Worm (Caenorhabditis elegans) whole organism, young adult: ENCODE data around the gene ZK596.3.
A peak's percentile ranks its signal among the peaks of the same experiment; 100 is the strongest.

Source experiments
- B0035.1 ChIP-seq: sonication (generic microtip); optimal IDR thresholded peaks from 2 replicates; lab custom pipeline; 2016; ENCODE audit warnings: missing genetic modification characterization, mild to moderate bottlenecking, missing compliant biosample characterization, missing genotype, missing genetic modification reagents
- D2030.7 ChIP-seq: fragments of 200-800 bp; sonication (Bioruptor generic); IDR thresholded peaks from 2 replicates; pipeline ENCODE4 v1.3.6; 2022; ENCODE audit warnings: missing genetic modification reagents, missing genetic modification characterization, missing compliant biosample characterization
- F10E7.11 ChIP-seq: sonication (generic microtip); optimal IDR thresholded peaks from 2 replicates; lab custom pipeline; 2017; ENCODE audit warnings: mild to moderate bottlenecking, missing genetic modification characterization, moderate library complexity, missing compliant biosample characterization
- F23B12.7 ChIP-seq: sonication (generic microtip); optimal IDR thresholded peaks from 2 replicates; lab custom pipeline; 2017; ENCODE audit warnings: missing genetic modification characterization, mild to moderate bottlenecking, missing compliant biosample characterization, antibody characterized with exemption, moderate library complexity; ENCODE audit not compliant: insufficient read depth
- F49E8.2 ChIP-seq: sonication (generic microtip); optimal IDR thresholded peaks from 3 replicates; lab custom pipeline; 2017; ENCODE audit warnings: missing genetic modification characterization, mild to moderate bottlenecking, missing compliant biosample characterization, antibody characterized with exemption, moderate library complexity; ENCODE audit not compliant: insufficient read depth
- F52B5.7 ChIP-seq: sonication (generic microtip); optimal IDR thresholded peaks from 2 replicates; lab custom pipeline; 2016; ENCODE audit warnings: mild to moderate bottlenecking, missing genetic modification characterization, missing compliant biosample characterization
- F57A8.1 ChIP-seq: fragments of 200-800 bp; sonication (Bioruptor generic); optimal IDR thresholded peaks from 2 replicates; lab custom pipeline; 2018; ENCODE audit warnings: mild to moderate bottlenecking, missing genetic modification characterization, moderate library complexity, missing compliant biosample characterization
- K11D2.4 ChIP-seq: fragments of 200-800 bp; sonication (Bioruptor generic); IDR thresholded peaks from 2 replicates; pipeline ENCODE4 v1.3.6; 2022; ENCODE audit warnings: missing genetic modification reagents, missing genetic modification characterization, missing compliant biosample characterization
- T26A5.8 ChIP-seq: sonication (generic microtip); optimal IDR thresholded peaks from 2 replicates; lab custom pipeline; 2016; ENCODE audit warnings: missing genetic modification characterization, missing compliant biosample characterization
- attf-5 ChIP-seq: fragments of 200-800 bp; sonication (Bioruptor generic); optimal IDR thresholded peaks from 2 replicates; lab custom pipeline; 2018; ENCODE audit warnings: mild to moderate bottlenecking, missing genetic modification characterization, missing compliant biosample characterization
- ceh-27 ChIP-seq: fragments of 200-800 bp; sonication (Bioruptor generic); optimal IDR thresholded peaks from 2 replicates; lab custom pipeline; 2018; ENCODE audit warnings: mild to moderate bottlenecking, missing genetic modification characterization, moderate library complexity, missing compliant biosample characterization
- ceh-40 ChIP-seq: fragments of 200-800 bp; sonication (Bioruptor generic); IDR thresholded peaks from 2 replicates; pipeline ENCODE4 v1.3.6; 2022; ENCODE audit warnings: missing genetic modification characterization, missing compliant biosample characterization
- hlh-12 ChIP-seq: sonication (generic microtip); optimal IDR thresholded peaks from 2 replicates; lab custom pipeline; 2016; ENCODE audit warnings: missing genetic modification characterization, missing compliant biosample characterization
- hmg-1.2 ChIP-seq: fragments of 200-800 bp; sonication (Bioruptor generic); IDR thresholded peaks from 2 replicates; pipeline ENCODE4 v1.3.6; 2022; ENCODE audit warnings: missing genetic modification reagents, missing genetic modification characterization, missing compliant biosample characterization
- lsl-1 ChIP-seq: fragments of 200-800 bp; sonication (Bioruptor generic); optimal IDR thresholded peaks from 2 replicates; lab custom pipeline; 2018; ENCODE audit warnings: mild to moderate bottlenecking, missing genetic modification characterization, moderate library complexity, missing compliant biosample characterization
- madf-3 ChIP-seq: fragments of 200-800 bp; sonication (Bioruptor generic); IDR thresholded peaks from 2 replicates; pipeline ENCODE4 v1.3.6; 2022; ENCODE audit warnings: missing genetic modification reagents, missing genetic modification characterization, missing compliant biosample characterization
- madf-6 ChIP-seq: fragments of 200-800 bp; sonication (Bioruptor generic); IDR thresholded peaks from 2 replicates; pipeline ENCODE4 v1.3.6; 2022; ENCODE audit warnings: missing genetic modification reagents, missing genetic modification characterization, missing compliant biosample characterization
- mes-4 ChIP-seq: sonication (generic microtip); optimal IDR thresholded peaks from 2 replicates; lab custom pipeline; 2016; ENCODE audit warnings: missing genotype, missing genetic modification characterization, missing compliant biosample characterization
- mxl-1 ChIP-seq: sonication (generic microtip); optimal IDR thresholded peaks from 2 replicates; lab custom pipeline; 2016; ENCODE audit warnings: missing genetic modification characterization, missing compliant biosample characterization
- nhr-27 ChIP-seq: fragments of 200-800 bp; sonication (Bioruptor generic); optimal IDR thresholded peaks from 2 replicates; lab custom pipeline; 2018; ENCODE audit warnings: mild to moderate bottlenecking, missing genetic modification characterization, moderate library complexity, missing compliant biosample characterization
- nhr-80 ChIP-seq: sonication (generic microtip); optimal IDR thresholded peaks from 2 replicates; lab custom pipeline; 2016; ENCODE audit warnings: missing genetic modification characterization, missing compliant biosample characterization
- pbrm-1 ChIP-seq: fragments of 200-800 bp; sonication (Bioruptor generic); IDR thresholded peaks from 2 replicates; pipeline ENCODE4 v1.3.6; 2022; ENCODE audit warnings: missing genetic modification reagents, missing genetic modification characterization, missing compliant biosample characterization
- repo-1 ChIP-seq: sonication (generic microtip); optimal IDR thresholded peaks from 2 replicates; lab custom pipeline; 2017; ENCODE audit warnings: mild to moderate bottlenecking, missing genetic modification characterization, missing compliant biosample characterization
- snpc-3.4 ChIP-seq: sonication (generic microtip); optimal IDR thresholded peaks from 2 replicates; lab custom pipeline; 2017; ENCODE audit warnings: missing genetic modification characterization, mild to moderate bottlenecking, missing compliant biosample characterization, antibody characterized with exemption, moderate library complexity, missing genotype, missing genetic modification reagents
- tbx-9 ChIP-seq: sonication (generic microtip); optimal IDR thresholded peaks from 2 replicates; lab custom pipeline; 2016; ENCODE audit warnings: borderline replicate concordance, missing genetic modification characterization, inconsistent platforms, missing compliant biosample characterization

ZK596.3 gene

DNA sequence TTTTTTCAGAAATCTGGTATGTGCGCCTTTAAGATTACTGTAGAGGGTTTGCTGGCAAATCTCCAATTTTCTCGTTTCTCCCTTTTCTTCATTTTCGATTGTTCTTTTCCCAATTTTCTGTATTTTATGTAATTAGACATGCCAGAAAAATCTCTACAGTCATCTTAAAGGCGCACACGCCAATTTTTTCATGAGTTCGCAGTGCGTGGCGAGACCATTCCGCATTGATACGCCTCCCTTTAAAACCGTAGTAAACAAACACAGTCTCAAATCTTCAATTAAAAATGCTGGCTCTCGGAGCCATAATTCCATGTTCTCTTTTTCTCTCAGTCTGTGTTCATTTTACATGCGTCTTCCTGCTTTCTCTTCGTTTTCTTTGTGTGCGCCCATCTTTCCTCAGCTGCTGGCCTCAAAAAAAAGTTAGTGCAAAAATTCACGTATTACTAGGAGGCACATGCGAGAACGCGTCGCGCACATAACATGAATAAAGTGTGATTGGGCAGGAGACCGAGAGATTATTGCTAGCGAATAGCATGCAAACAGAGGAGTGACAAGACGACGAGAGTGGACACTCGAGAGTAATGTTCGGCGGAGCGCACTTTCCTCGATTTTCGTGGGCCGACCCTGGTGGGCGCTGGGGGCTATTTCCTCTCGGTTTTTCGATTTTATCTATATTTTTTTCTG, 14.8 kb upstream of the ZK596.3 start (continued):
- TF ChIP-seq attf-5 (GFP tag; lab: Kevin White, UChicago) (peak; percentile 89), hmg-1.2 (peak; percentile 91), madf-3 (GFP tag; lab: Robert Waterston, UW) (no peak), ceh-27 (GFP tag; lab: Kevin White, UChicago) (peak; percentile 87)

DNA sequence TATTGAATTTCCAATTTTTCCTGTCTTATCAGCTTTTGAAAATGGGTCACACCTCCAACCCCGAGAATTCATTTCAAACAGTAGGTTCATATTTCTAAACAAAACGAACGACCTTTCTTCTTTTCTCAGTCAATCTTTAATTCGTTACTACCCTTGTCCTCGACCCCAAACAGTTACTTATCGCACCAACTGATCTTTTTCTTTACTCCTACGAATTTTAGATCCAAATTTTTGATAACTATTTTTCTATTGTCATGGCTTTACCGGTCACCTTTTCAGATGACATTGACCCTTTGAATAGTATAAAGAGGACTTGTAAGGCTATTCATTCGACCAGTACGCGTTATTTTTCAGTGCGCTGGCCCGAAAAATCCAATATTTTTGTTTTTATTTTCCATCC, 12.0 kb upstream of the ZK596.3 start:
- no peak for TF ChIP-seq lsl-1 (GFP tag; lab: Kevin White, UChicago)
- no peak for TF ChIP-seq D2030.7 (GFP tag; lab: Robert Waterston, UW)
- no peak for TF ChIP-seq hlh-12
- TF ChIP-seq snpc-3.4 (tag; lab: Kevin White, UChicago) = no peak
- TF ChIP-seq K11D2.4 = no peak
- TF ChIP-seq F23B12.7 (tag; lab: Kevin White, UChicago) = no peak

DNA sequence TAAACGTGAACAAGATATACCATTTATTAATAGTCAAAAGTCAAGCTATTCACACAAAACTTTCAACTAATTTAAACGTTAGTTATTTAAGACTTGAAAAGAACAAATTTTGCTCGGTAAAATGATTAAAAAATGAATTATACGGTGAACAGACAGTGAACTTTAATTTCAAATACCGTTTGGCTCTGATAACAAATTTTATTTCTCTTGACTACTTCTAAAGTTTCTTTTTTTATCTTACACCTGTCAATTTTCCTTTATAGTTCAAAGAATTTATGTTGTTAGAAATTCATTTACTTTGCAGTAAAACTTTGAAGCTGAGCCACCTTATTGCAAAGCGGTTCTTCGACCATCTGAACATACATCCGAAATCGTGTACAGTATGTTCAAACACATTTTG, 11.2 kb upstream of the ZK596.3 start, which contains the start of gene ZK593.3:
TSS of gene ZK593.3 (plus strand) at position 301 of the 400 bp plus-strand sequence.
- TF ChIP-seq nhr-80 (tag; lab: Kevin White, UChicago) (peak; percentile 4), F52B5.7 (no peak)

DNA sequence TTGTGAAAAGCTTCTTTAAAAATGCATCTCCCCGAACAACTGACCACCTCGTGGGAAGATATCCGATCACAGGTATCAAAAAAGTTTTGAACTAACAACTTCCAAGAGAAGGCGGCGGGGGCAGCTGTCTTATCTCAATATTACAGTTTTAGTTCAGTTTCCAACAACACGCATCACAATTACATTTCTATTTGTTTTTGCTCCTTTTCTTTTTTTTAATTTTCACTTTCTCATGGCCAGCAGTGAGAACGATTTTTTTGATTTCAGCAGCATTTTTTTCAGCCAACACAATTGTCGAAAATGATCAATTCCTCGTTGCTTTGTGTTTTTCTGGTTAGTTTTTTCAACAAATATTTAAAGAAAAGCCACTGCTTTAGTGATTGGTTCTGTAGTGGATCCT, 8.9 kb upstream of the ZK596.3 start, which contains the start of gene ZK593.2:
TSS of gene ZK593.2 (plus strand) at position 301 of the 400 bp plus-strand sequence.
- TF ChIP-seq repo-1 (peak; percentile 59), pbrm-1 (GFP tag; lab: Robert Waterston, UW) (no peak)

DNA sequence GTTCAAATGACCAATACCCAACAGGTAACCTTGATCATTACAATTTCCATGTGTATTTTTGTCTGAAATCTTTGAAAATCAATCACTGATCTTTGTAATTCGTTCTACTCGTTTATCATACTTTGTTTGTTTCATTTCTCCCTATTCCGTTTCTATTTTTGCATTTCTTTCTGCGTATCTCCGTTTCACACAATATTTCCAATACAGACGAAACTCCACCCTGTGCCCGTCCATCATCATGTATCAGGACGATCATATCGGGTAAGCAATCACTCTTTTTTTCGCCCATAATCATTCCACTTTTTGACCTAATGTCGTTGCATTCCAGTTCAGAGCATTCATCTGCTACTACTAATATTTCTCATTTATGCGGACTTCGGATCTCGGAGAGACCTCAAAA, 5.5 kb upstream of the ZK596.3 start, which contains the start of gene pyk-2:
TSS of gene pyk-2 (plus strand) at position 206 of the 400 bp plus-strand sequence.
- peak; percentile 91 for TF ChIP-seq nhr-80 (tag; lab: Kevin White, UChicago)
- TF ChIP-seq ceh-40 (GFP tag; lab: Robert Waterston, UW) = no peak
- TF ChIP-seq hmg-1.2 = peak; percentile 62
- TF ChIP-seq mxl-1 (tag; lab: Kevin White, UChicago) = no peak
- no peak for TF ChIP-seq nhr-27 (tag; lab: Kevin White, UChicago)
- no peak for TF ChIP-seq tbx-9 (tag; lab: Kevin White, UChicago)
- no peak for TF ChIP-seq F57A8.1 (GFP tag; lab: Kevin White, UChicago)
- TF ChIP-seq madf-6 (GFP tag; lab: Robert Waterston, UW) = no peak
- TF ChIP-seq T26A5.8 (tag; lab: Kevin White, UChicago) = no peak

DNA sequence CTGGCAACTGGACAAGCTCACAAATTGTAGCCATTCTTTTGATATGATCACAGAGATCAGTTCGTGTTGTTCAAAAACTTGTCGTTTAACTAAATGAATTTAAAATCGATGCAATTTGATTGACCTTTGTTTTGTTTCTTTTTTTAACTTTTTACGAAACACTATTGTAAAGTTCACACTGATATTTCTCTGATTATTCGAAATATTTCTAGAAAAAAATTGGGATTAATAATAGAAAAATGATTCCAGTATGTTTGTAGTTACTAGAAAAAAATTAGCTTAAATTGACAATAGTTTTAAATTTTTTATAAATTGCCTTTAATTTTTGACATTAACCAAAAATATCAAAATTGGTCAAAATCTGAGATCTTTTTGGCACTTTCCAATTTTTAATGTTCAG, 5.0 kb upstream of the ZK596.3 start, which contains the start of gene ZK596.2:
TSS of gene ZK596.2 (minus strand) at position 101 of the 400 bp plus-strand sequence.
- TF ChIP-seq F10E7.11 (tag; lab: Kevin White, UChicago) = no peak
- no peak for TF ChIP-seq mxl-1 (tag; lab: Kevin White, UChicago)
- TF ChIP-seq mes-4 = no peak

DNA sequence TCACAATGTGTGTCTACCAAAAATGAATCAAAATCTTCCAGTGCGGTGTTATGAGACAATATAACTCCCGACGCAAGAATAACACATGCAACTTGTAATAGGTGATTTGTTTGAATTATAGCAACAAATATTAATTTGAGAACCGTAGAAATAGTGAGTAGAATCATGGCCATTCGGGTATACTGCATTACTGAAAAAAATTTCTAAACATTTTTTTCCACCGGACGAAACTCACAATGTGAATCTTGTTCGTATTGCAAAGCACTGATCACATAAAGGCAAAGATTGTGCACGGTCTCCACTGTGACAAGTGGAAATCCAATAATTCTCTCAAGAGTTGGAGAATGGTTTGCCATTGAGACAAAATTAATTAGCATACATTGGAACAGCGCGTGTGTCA, 1.7 kb downstream of the ZK596.3 start:
- no peak for TF ChIP-seq K11D2.4
- no peak for TF ChIP-seq B0035.1 (tag; lab: Kevin White, UChicago)
- no peak for TF ChIP-seq F52B5.7
- TF ChIP-seq F49E8.2 = no peak
